Worm (Caenorhabditis elegans): ENCODE results near the gene fkh-4.

ce11 chrX:13383273-13383672, 45.4 kb downstream of the fkh-4 start:
- TF ChIP-seq zag-1 (tag; optimal IDR thresholded peaks at IDR 0.05) (no peak), C34F6.9 (tag; optimal IDR thresholded peaks at IDR 0.05) (peak; percentile 31), unc-55 (GFP tag; optimal IDR thresholded peaks at IDR 0.05) (no peak), peb-1 (tag; optimal IDR thresholded peaks at IDR 0.05) (no peak), skn-1 (tag; optimal IDR thresholded peaks at IDR 0.05) (no peak), unc-39 (tag; optimal IDR thresholded peaks at IDR 0.05) (no peak), elt-1 (tag; optimal IDR thresholded peaks at IDR 0.05) (no peak), mab-5 (tag; optimal IDR thresholded peaks at IDR 0.05) (no peak), ceh-82 (tag; optimal IDR thresholded peaks at IDR 0.05) (no peak), nhr-237 (tag; optimal IDR thresholded peaks at IDR 0.05) (no peak), lin-13 (GFP tag; optimal IDR thresholded peaks at IDR 0.05) (no peak), nhr-11 (tag; optimal IDR thresholded peaks at IDR 0.05) (no peak)

Data from whole organism, L2 larva.